Fruit fly (Drosophila melanogaster): ENCODE measurements around the gene CG12531.

Gene CG12531

dm6 chrX:19762167-19762566, 43.4 kb downstream of the CG12531 start (continued):
- peak; percentile 7 for TF ChIP-seq Lhr (GFP tag; optimal IDR thresholded peaks at IDR 0.05)
- peak; percentile 61 for TF ChIP-seq CG15514 (GFP tag; optimal IDR thresholded peaks at IDR 0.05)
- peak; percentile 62 for TF ChIP-seq Bgb (GFP tag; IDR thresholded peaks at IDR 0.05; ENCODE audit: partially characterized antibody)
- TF ChIP-seq CG12071 (GFP tag; optimal IDR thresholded peaks at IDR 0.05) = no peak
- TF ChIP-seq Med (GFP tag) = peak; percentile 86
- TF ChIP-seq gsb (GFP tag; IDR thresholded peaks at IDR 0.05) = no peak
- TF ChIP-seq Xbp1 (GFP tag; optimal IDR thresholded peaks at IDR 0.05) = peak; percentile 11
- peak; percentile 90 for TF ChIP-seq Dref (GFP tag; IDR thresholded peaks at IDR 0.05)
- no peak for TF ChIP-seq slp2 (GFP tag; optimal IDR thresholded peaks at IDR 0.05)
- peak; percentile 53 for TF ChIP-seq stwl (tag; optimal IDR thresholded peaks at IDR 0.05)
- TF ChIP-seq phol (tag; optimal IDR thresholded peaks at IDR 0.05) = peak; percentile 13
- no peak for TF ChIP-seq CG2875 (GFP tag; optimal IDR thresholded peaks at IDR 0.05)
- TF ChIP-seq Atf6 (GFP tag; IDR thresholded peaks at IDR 0.05) = no peak
- TF ChIP-seq bbx (GFP tag; IDR thresholded peaks at IDR 0.05; ENCODE audit: partially characterized antibody) = peak; percentile 65
- TF ChIP-seq vvl (GFP tag; IDR thresholded peaks at IDR 0.05) = peak; percentile 66

- TF ChIP-seq Meics (GFP tag; optimal IDR thresholded peaks at IDR 0.05) = peak; percentile 30
- no peak for TF ChIP-seq oc (tag; optimal IDR thresholded peaks at IDR 0.05)
- no peak for TF ChIP-seq CG17912 (GFP tag; optimal IDR thresholded peaks at IDR 0.05)
- TF ChIP-seq bowl (GFP tag; IDR thresholded peaks at IDR 0.05) = no peak
- TF ChIP-seq Usf (GFP tag; optimal IDR thresholded peaks at IDR 0.05) = no peak
- peak; percentile 21 for TF ChIP-seq CG18262 (tag; optimal IDR thresholded peaks at IDR 0.05)
- no peak for TF ChIP-seq CG33213 (GFP tag; optimal IDR thresholded peaks at IDR 0.05)
- no peak for TF ChIP-seq en (GFP tag; optimal IDR thresholded peaks at IDR 0.05)
- no peak for TF ChIP-seq Oaz (GFP tag; IDR thresholded peaks at IDR 0.05)
- TF ChIP-seq Trl (optimal IDR thresholded peaks at IDR 0.05) = no peak
- TF ChIP-seq Trl (GFP tag; optimal IDR thresholded peaks at IDR 0.05) = peak; percentile 15
- peak; percentile 7 for TF ChIP-seq ATbp (GFP tag; optimal IDR thresholded peaks at IDR 0.05)
- peak; percentile 7 for TF ChIP-seq unpg (GFP tag; optimal IDR thresholded peaks at IDR 0.05)
- TF ChIP-seq CG7839 (tag; optimal IDR thresholded peaks at IDR 0.05) = peak; percentile 31
- no peak for TF ChIP-seq CG43689 (GFP tag; IDR thresholded peaks at IDR 0.05)
- TF ChIP-seq CG10147 (GFP tag; optimal IDR thresholded peaks at IDR 0.05) = peak; percentile 21
- no peak for TF ChIP-seq sim (GFP tag; IDR thresholded peaks at IDR 0.05)
- TF ChIP-seq lab (GFP tag; optimal IDR thresholded peaks at IDR 0.05) = peak; percentile 25
- no peak for TF ChIP-seq Sry-δ (GFP tag; optimal IDR thresholded peaks at IDR 0.05)
- peak; percentile 66 for TF ChIP-seq cg (GFP tag; optimal IDR thresholded peaks at IDR 0.05)
- TF ChIP-seq Sry-β (GFP tag; optimal IDR thresholded peaks at IDR 0.05) = no peak
- TF ChIP-seq CG18599 (GFP tag; optimal IDR thresholded peaks at IDR 0.05) = peak; percentile 40
- TF ChIP-seq D19A (tag; optimal IDR thresholded peaks at IDR 0.05) = peak; percentile 14
- peak; percentile 6 for TF ChIP-seq pb (GFP tag; optimal IDR thresholded peaks at IDR 0.05)
- TF ChIP-seq Nf-YC (tag; optimal IDR thresholded peaks at IDR 0.05) = no peak
- peak; percentile 13 for TF ChIP-seq CG17385 (GFP tag; optimal IDR thresholded peaks at IDR 0.05)
- peak in 1 of 2 experiments; percentile 7 for TF ChIP-seq chif (GFP tag; optimal IDR thresholded peaks at IDR 0.05)
- TF ChIP-seq CG12155 (GFP tag; optimal IDR thresholded peaks at IDR 0.05) = peak; percentile 13
- no peak for TF ChIP-seq Fer3 (tag; optimal IDR thresholded peaks at IDR 0.05)
- TF ChIP-seq sisA (GFP tag; IDR thresholded peaks at IDR 0.05) = peak; percentile 22; the same call in 1 of the 2 replicates
- TF ChIP-seq scrt (GFP tag; optimal IDR thresholded peaks at IDR 0.05) = no peak
- peak; percentile 6 for TF ChIP-seq CG2712 (tag; optimal IDR thresholded peaks at IDR 0.05)
- TF ChIP-seq ems (GFP tag; optimal IDR thresholded peaks at IDR 0.05) = no peak
- TF ChIP-seq CG9727 (GFP tag; optimal IDR thresholded peaks at IDR 0.05) = peak; percentile 53
- TF ChIP-seq Hmr (GFP tag; optimal IDR thresholded peaks at IDR 0.05) = peak; percentile 10
These were observed 44.8 kb downstream of the CG12531 start for dm6 chrX:19763440-19764002.
